Worm (Caenorhabditis elegans) whole organism, L1 larva: ENCODE measurements around the gene taf-3.

Experiments used
- C34B4.2 ChIP-seq: sonication (generic microtip); optimal IDR thresholded peaks from 2 replicates; lab custom pipeline; 2017; ENCODE audit warnings: mild to moderate bottlenecking, missing genetic modification characterization, missing compliant biosample characterization
- F16B12.6 ChIP-seq: fragments of 150-350 bp; optimal IDR thresholded peaks from 2 replicates; lab custom pipeline; 2014; ENCODE audit warnings: missing biosample characterization, missing genetic modification characterization
- Y116A8C.19 ChIP-seq: sonication (generic microtip); optimal IDR thresholded peaks from 2 replicates; lab custom pipeline; 2016; ENCODE audit warnings: missing compliant biosample characterization, missing genetic modification characterization, borderline replicate concordance
- aly-2 ChIP-seq: fragments of 150-350 bp; optimal IDR thresholded peaks from 2 replicates; lab custom pipeline; 2014; ENCODE audit warnings: missing biosample characterization, missing genetic modification characterization
- blmp-1 ChIP-seq: fragments of 150-350 bp; optimal IDR thresholded peaks from 2 replicates; lab custom pipeline; 2014; ENCODE audit warnings: missing biosample characterization, missing genetic modification characterization
- ceh-63 ChIP-seq: fragments of 200-800 bp; sonication (Bioruptor generic); optimal IDR thresholded peaks from 2 replicates; lab custom pipeline; 2018; ENCODE audit warnings: mild to moderate bottlenecking, missing genetic modification characterization, missing compliant biosample characterization
- ceh-8 ChIP-seq: fragments of 200-800 bp; sonication (Bioruptor generic); optimal IDR thresholded peaks from 2 replicates; lab custom pipeline; 2018; ENCODE audit warnings: mild to moderate bottlenecking, missing genetic modification characterization, moderate library complexity, missing compliant biosample characterization
- ceh-82 ChIP-seq, 3 experiments: fragments of 150-350 bp in 1 of 3; sonication (generic microtip) in 2 of 3; optimal IDR thresholded peaks; 2 replicates each; lab custom pipeline; 2014 to 2017; ENCODE audit warnings: missing biosample characterization in 3 of 3, missing genetic modification characterization in 3 of 3
- ces-1 ChIP-seq: fragments of 150-350 bp; optimal IDR thresholded peaks from 2 replicates; lab custom pipeline; 2014; ENCODE audit warnings: missing biosample characterization, missing genetic modification reagents, missing genetic modification characterization
- dpl-1 ChIP-seq, 3 experiments: fragments of 150-350 bp in 2 of 3; sonication (generic microtip) in 1 of 3; optimal IDR thresholded peaks; 2 replicates each; lab custom pipeline; 2014 to 2017; ENCODE audit warnings: missing biosample characterization in 3 of 3, missing genetic modification characterization in 3 of 3, missing genetic modification reagents in 3 of 3
- dsc-1 ChIP-seq: sonication (generic microtip); optimal IDR thresholded peaks from 2 replicates; lab custom pipeline; 2016; ENCODE audit warnings: mild to moderate bottlenecking, missing genetic modification characterization, missing compliant biosample characterization
- efl-3 ChIP-seq: fragments of 200-800 bp; sonication (Bioruptor generic); optimal IDR thresholded peaks from 2 replicates; lab custom pipeline; 2018; ENCODE audit warnings: mild to moderate bottlenecking, missing genetic modification characterization, missing compliant biosample characterization
- fkh-8 ChIP-seq: sonication (generic microtip); optimal IDR thresholded peaks from 2 replicates; lab custom pipeline; 2016; ENCODE audit warnings: mild to moderate bottlenecking, missing genetic modification characterization, missing compliant biosample characterization
- grh-1 ChIP-seq: fragments of 200-800 bp; sonication (Bioruptor generic); IDR thresholded peaks from 2 replicates; pipeline ENCODE4 v1.3.6; 2022; ENCODE audit warnings: missing genetic modification reagents, missing genetic modification characterization, missing compliant biosample characterization
- hlh-17 ChIP-seq: fragments of 200-800 bp; sonication (Bioruptor generic); optimal IDR thresholded peaks from 2 replicates; lab custom pipeline; 2018; ENCODE audit warnings: missing genetic modification characterization, mild to moderate bottlenecking, missing compliant biosample characterization, moderate library complexity, borderline replicate concordance
- hlh-4 ChIP-seq: sonication (generic microtip); optimal IDR thresholded peaks from 2 replicates; lab custom pipeline; 2016; ENCODE audit warnings: mild to moderate bottlenecking, missing genetic modification characterization, missing compliant biosample characterization
- hpl-2 ChIP-seq: fragments of 150-350 bp; optimal IDR thresholded peaks from 2 replicates; lab custom pipeline; 2014; ENCODE audit warnings: missing biosample characterization, missing genetic modification reagents, missing genetic modification characterization
- irx-1 ChIP-seq: sonication (generic microtip); optimal IDR thresholded peaks from 2 replicates; lab custom pipeline; 2016; ENCODE audit warnings: missing genetic modification characterization, missing compliant biosample characterization
- jun-1 ChIP-seq: fragments of 150-350 bp; optimal IDR thresholded peaks from 2 replicates; lab custom pipeline; 2014; ENCODE audit warnings: missing biosample characterization, missing genetic modification reagents, missing genetic modification characterization
- lin-13 ChIP-seq: fragments of 150-350 bp; optimal IDR thresholded peaks from 2 replicates; lab custom pipeline; 2014; ENCODE audit warnings: missing biosample characterization, missing genetic modification reagents, missing genetic modification characterization
- lin-14 ChIP-seq: fragments of 200-800 bp; sonication (Bioruptor generic); optimal IDR thresholded peaks from 2 replicates; lab custom pipeline; 2018; ENCODE audit warnings: mild to moderate bottlenecking, missing genetic modification characterization, moderate library complexity, missing compliant biosample characterization
- lin-35 ChIP-seq, 2 experiments: fragments of 150-350 bp; optimal IDR thresholded peaks; 2 replicates each; lab custom pipeline; 2014; ENCODE audit warnings: missing biosample characterization in 2 of 2, missing genetic modification characterization in 2 of 2, missing genetic modification reagents in 2 of 2
- lin-39 ChIP-seq: fragments of 150-350 bp; optimal IDR thresholded peaks from 2 replicates; lab custom pipeline; 2014; ENCODE audit warnings: missing biosample characterization, missing genetic modification reagents, missing genetic modification characterization
- lir-3 ChIP-seq: sonication (generic microtip); optimal IDR thresholded peaks from 2 replicates; lab custom pipeline; 2016; ENCODE audit warnings: mild to moderate bottlenecking, missing genetic modification characterization, moderate library complexity, missing compliant biosample characterization; ENCODE audit not compliant: poor library complexity
- mdl-1 ChIP-seq, 2 experiments: fragments of 150-350 bp; optimal IDR thresholded peaks; 2 replicates each; lab custom pipeline; 2014 to 2017; ENCODE audit warnings: missing biosample characterization in 2 of 2, missing genetic modification characterization in 2 of 2, inconsistent platforms in 1 of 2
- mef-2 ChIP-seq: fragments of 150-350 bp; optimal IDR thresholded peaks from 2 replicates; lab custom pipeline; 2014; ENCODE audit warnings: missing biosample characterization, missing genetic modification characterization
- mep-1 ChIP-seq: fragments of 150-350 bp; optimal IDR thresholded peaks from 2 replicates; lab custom pipeline; 2014; ENCODE audit warnings: missing biosample characterization, missing genetic modification characterization
- nhr-11 ChIP-seq: fragments of 150-350 bp; optimal IDR thresholded peaks from 2 replicates; lab custom pipeline; 2014; ENCODE audit warnings: missing biosample characterization, missing genetic modification characterization
- nhr-12 ChIP-seq: sonication (generic microtip); optimal IDR thresholded peaks from 2 replicates; lab custom pipeline; 2017; ENCODE audit warnings: missing biosample characterization, missing genetic modification characterization
- nhr-19 ChIP-seq: fragments of 200-800 bp; sonication (Bioruptor generic); conservative IDR thresholded peaks from 2 replicates; pipeline ENCODE4 v1.3.6; 2022; ENCODE audit warnings: missing genetic modification characterization, missing compliant biosample characterization
- nhr-47 ChIP-seq: sonication (generic microtip); optimal IDR thresholded peaks from 2 replicates; lab custom pipeline; 2016; ENCODE audit warnings: mild to moderate bottlenecking, missing genetic modification characterization, moderate library complexity, missing compliant biosample characterization
- nhr-84 ChIP-seq: sonication (generic microtip); optimal IDR thresholded peaks from 2 replicates; lab custom pipeline; 2017; ENCODE audit warnings: missing biosample characterization, missing genetic modification characterization
- nhr-85 ChIP-seq: sonication (generic microtip); peaks from one replicate; lab custom pipeline; 2016; ENCODE audit warnings: missing genetic modification characterization, inconsistent platforms, missing compliant biosample characterization
- pag-3 ChIP-seq: sonication (generic microtip); optimal IDR thresholded peaks from 2 replicates; lab custom pipeline; 2017; ENCODE audit warnings: missing genetic modification characterization, mild to moderate bottlenecking, missing compliant biosample characterization, antibody characterized with exemption, borderline replicate concordance; ENCODE audit not compliant: insufficient read depth
- pax-3 ChIP-seq: fragments of 200-800 bp; sonication (Bioruptor generic); optimal IDR thresholded peaks from 2 replicates; lab custom pipeline; 2018; ENCODE audit warnings: mild to moderate bottlenecking, missing genetic modification characterization, moderate library complexity, missing compliant biosample characterization
- skn-1 ChIP-seq: fragments of 150-350 bp; optimal IDR thresholded peaks from 2 replicates; lab custom pipeline; 2014; ENCODE audit warnings: missing biosample characterization, missing genetic modification characterization
- sptf-1 ChIP-seq: fragments of 150-350 bp; optimal IDR thresholded peaks from 2 replicates; lab custom pipeline; 2014; ENCODE audit warnings: missing biosample characterization, missing genetic modification characterization
- tlp-1 ChIP-seq: fragments of 150-350 bp; optimal IDR thresholded peaks from 2 replicates; lab custom pipeline; 2014; ENCODE audit warnings: missing biosample characterization, missing genetic modification characterization
- unc-130 ChIP-seq: fragments of 150-350 bp; optimal IDR thresholded peaks from 2 replicates; lab custom pipeline; 2017; ENCODE audit warnings: missing biosample characterization, missing genetic modification characterization, inconsistent platforms
- unc-62 ChIP-seq: fragments of 150-350 bp; optimal IDR thresholded peaks from 2 replicates; lab custom pipeline; 2014; ENCODE audit warnings: missing biosample characterization, missing genetic modification reagents, missing genetic modification characterization
- unc-86 ChIP-seq: sonication (generic microtip); optimal IDR thresholded peaks from 2 replicates; lab custom pipeline; 2016; ENCODE audit warnings: missing genetic modification characterization, missing compliant biosample characterization
- xbp-1 ChIP-seq: sonication (generic microtip); optimal IDR thresholded peaks from 2 replicates; lab custom pipeline; 2016; ENCODE audit warnings: missing genetic modification characterization, missing compliant biosample characterization
- zag-1 ChIP-seq: fragments of 150-350 bp; optimal IDR thresholded peaks from 2 replicates; lab custom pipeline; 2014; ENCODE audit warnings: missing biosample characterization, missing genetic modification characterization
- ztf-11 ChIP-seq, 2 experiments: sonication (generic microtip); optimal IDR thresholded peaks; 2 replicates each; lab custom pipeline; 2016 to 2017; ENCODE audit warnings: missing genetic modification characterization in 2 of 2, missing biosample characterization in 1 of 2, missing compliant biosample characterization in 1 of 2

The taf-3 gene

DNA sequence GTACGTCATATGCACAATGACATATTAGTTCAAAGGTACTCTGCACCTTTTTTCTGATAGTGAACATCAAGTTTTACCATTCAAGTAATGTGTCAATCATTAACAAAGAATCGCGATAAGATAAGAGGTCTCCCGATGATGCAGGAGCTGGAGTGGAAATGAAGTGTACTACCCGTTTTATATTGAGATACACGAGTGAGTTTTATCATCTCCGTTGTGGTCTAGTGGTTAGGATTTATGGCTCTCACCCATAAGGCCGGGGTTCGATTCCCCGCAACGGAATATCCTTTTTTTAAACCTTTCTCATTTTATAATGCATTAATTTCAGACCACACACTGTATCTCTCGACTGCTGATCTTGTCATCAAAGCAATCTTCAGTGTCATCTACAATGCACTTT is 45.7 kb downstream of the taf-3 start (continued):
- TF ChIP-seq fkh-8 (tag; lab: Kevin White, UChicago) (no peak), blmp-1 (tag; lab: Kevin White, UChicago) (no peak), lin-39 (tag; lab: Kevin White, UChicago) (no peak), unc-130 (tag; lab: Kevin White, UChicago) (no peak), tlp-1 (peak; percentile 43), zag-1 (tag; lab: Kevin White, UChicago) (no peak), sptf-1 (tag; lab: Kevin White, UChicago) (no peak), lir-3 (tag; lab: Kevin White, UChicago) (peak; percentile 69), grh-1 (GFP tag; lab: Robert Waterston, UW) (no peak), mef-2 (tag; lab: Kevin White, UChicago) (no peak), nhr-12 (tag; lab: Kevin White, UChicago) (no peak), lin-35 (GFP tag; optimal IDR thresholded peaks at IDR 0.05; lab: Kevin White, UChicago) (peak in 1 of 2 experiments; percentile 64), ces-1 (GFP tag; lab: Kevin White, UChicago) (no peak), nhr-19 (GFP tag; lab: Robert Waterston, UW) (peak; percentile 68), ceh-63 (GFP tag; lab: Kevin White, UChicago) (no peak), nhr-85 (no peak), nhr-47 (peak; percentile 62), pax-3 (tag; lab: Kevin White, UChicago) (peak; percentile 6), jun-1 (tag; lab: Kevin White, UChicago) (no peak), C34B4.2 (tag; lab: Kevin White, UChicago) (no peak), mdl-1 (tag; optimal IDR thresholded peaks at IDR 0.05; lab: Kevin White, UChicago) (peak in 1 of 2 experiments; percentile 63), unc-86 (tag; lab: Kevin White, UChicago) (no peak), aly-2 (tag; lab: Kevin White, UChicago) (no peak), ztf-11 (tag; optimal IDR thresholded peaks at IDR 0.05; lab: Kevin White, UChicago) (no peak), dsc-1 (tag; lab: Kevin White, UChicago) (peak; percentile 31), ceh-8 (GFP tag; lab: Kevin White, UChicago) (no peak), skn-1 (tag; lab: Kevin White, UChicago) (peak; percentile 26), hlh-4 (tag; lab: Kevin White, UChicago) (no peak), F16B12.6 (tag; lab: Kevin White, UChicago) (no peak), lin-14 (GFP tag; lab: Kevin White, UChicago) (peak; percentile 62), unc-62 (no peak), ceh-82 (tag; optimal IDR thresholded peaks at IDR 0.05; lab: Kevin White, UChicago) (no peak), efl-3 (GFP tag; lab: Kevin White, UChicago) (no peak), pag-3 (tag; lab: Kevin White, UChicago) (no peak), mep-1 (peak; percentile 32), nhr-11 (tag; lab: Kevin White, UChicago) (no peak), hpl-2 (GFP tag; lab: Kevin White, UChicago) (no peak), xbp-1 (tag; lab: Kevin White, UChicago) (peak; percentile 25)

DNA sequence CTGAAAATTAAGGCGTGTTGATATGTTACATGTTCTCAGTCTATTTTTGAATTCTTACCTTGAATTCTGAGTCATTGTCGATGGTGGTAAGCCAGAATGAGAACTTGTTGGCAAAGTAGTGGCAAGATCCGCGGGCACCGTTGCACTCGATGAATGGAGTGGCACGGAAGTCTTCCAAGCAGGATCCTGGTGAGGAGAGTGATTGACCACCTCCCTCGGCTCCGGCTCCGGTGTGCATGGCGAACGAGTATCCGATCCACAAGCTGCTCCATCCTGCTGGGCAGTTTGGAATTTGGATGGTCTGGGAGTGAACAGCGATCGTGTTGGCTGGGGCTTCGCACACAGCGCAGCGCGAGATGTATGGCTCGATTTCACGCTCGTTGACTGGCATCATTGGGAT is 48.9 kb downstream of the taf-3 start:
- no peak for TF ChIP-seq nhr-84 (tag; lab: Kevin White, UChicago)
- TF ChIP-seq ceh-63 (GFP tag; lab: Kevin White, UChicago) = no peak
- TF ChIP-seq Y116A8C.19 (tag; lab: Kevin White, UChicago) = no peak
- no peak for TF ChIP-seq dpl-1 (GFP tag; optimal IDR thresholded peaks at IDR 0.05; lab: Kevin White, UChicago)
- TF ChIP-seq F16B12.6 (tag; lab: Kevin White, UChicago) = no peak
- TF ChIP-seq unc-130 (tag; lab: Kevin White, UChicago) = no peak
- no peak for TF ChIP-seq irx-1 (tag; lab: Kevin White, UChicago)
- TF ChIP-seq efl-3 (GFP tag; lab: Kevin White, UChicago) = no peak
- TF ChIP-seq hlh-17 (GFP tag; lab: Kevin White, UChicago) = no peak
- TF ChIP-seq lin-13 (GFP tag; lab: Kevin White, UChicago) = no peak
- no peak for TF ChIP-seq grh-1 (GFP tag; lab: Robert Waterston, UW)
